Worm (Caenorhabditis elegans) whole organism, L3 larva: ENCODE results near the gene F09E5.16.

Experiments used
- ZK546.5 ChIP-seq: sonication (generic microtip); optimal IDR thresholded peaks from 2 replicates; lab custom pipeline; 2017; ENCODE audit warnings: missing biosample characterization, missing genetic modification characterization
- aly-2 ChIP-seq: fragments of 150-350 bp; optimal IDR thresholded peaks from 2 replicates; lab custom pipeline; 2014; ENCODE audit warnings: missing biosample characterization, missing genetic modification characterization
- ama-1 ChIP-seq: fragments of 150-350 bp; optimal IDR thresholded peaks from 2 replicates; lab custom pipeline; 2018
- ceh-28 ChIP-seq: fragments of 150-350 bp; optimal IDR thresholded peaks from 2 replicates; lab custom pipeline; 2014; ENCODE audit warnings: missing biosample characterization, missing genetic modification reagents, missing genetic modification characterization
- ceh-9 ChIP-seq: sonication (generic microtip); optimal IDR thresholded peaks from 2 replicates; lab custom pipeline; 2018; ENCODE audit warnings: missing biosample characterization, missing genetic modification characterization
- egl-5 ChIP-seq: fragments of 150-350 bp; optimal IDR thresholded peaks from 2 replicates; lab custom pipeline; 2017; ENCODE audit warnings: missing biosample characterization, missing genetic modification reagents, missing genetic modification characterization, inconsistent platforms
- elt-1 ChIP-seq: fragments of 150-350 bp; optimal IDR thresholded peaks from 2 replicates; lab custom pipeline; 2014; ENCODE audit warnings: missing biosample characterization, missing genetic modification characterization
- elt-2 ChIP-seq: sonication (generic microtip); optimal IDR thresholded peaks from 2 replicates; lab custom pipeline; 2016; ENCODE audit warnings: missing genetic modification reagents, mild to moderate bottlenecking, missing genetic modification characterization, missing compliant biosample characterization
- elt-3 ChIP-seq, 3 experiments: fragments of 150-350 bp in 1 of 3; sonication (generic microtip) in 2 of 3; optimal IDR thresholded peaks; 2 replicates in 2 of 3; 4 replicates in 1 of 3; lab custom pipeline; 2014 to 2017; ENCODE audit warnings: missing biosample characterization in 3 of 3, missing genetic modification characterization in 3 of 3
- eor-1 ChIP-seq, 2 experiments: fragments of 150-350 bp; optimal IDR thresholded peaks; 2 replicates each; lab custom pipeline; 2014 to 2018; ENCODE audit warnings: missing biosample characterization in 2 of 2, missing genetic modification characterization in 2 of 2
- fkh-2 ChIP-seq: fragments of 150-350 bp; optimal IDR thresholded peaks from 2 replicates; lab custom pipeline; 2014; ENCODE audit warnings: missing biosample characterization, missing genetic modification reagents, missing genetic modification characterization
- fos-1 ChIP-seq: fragments of 150-350 bp; optimal IDR thresholded peaks from 2 replicates; lab custom pipeline; 2014; ENCODE audit warnings: missing biosample characterization, missing genetic modification characterization
- hmg-11 ChIP-seq: sonication (generic microtip); optimal IDR thresholded peaks from 2 replicates; lab custom pipeline; 2016; ENCODE audit warnings: missing genetic modification characterization, missing compliant biosample characterization
- lin-39 ChIP-seq: fragments of 150-350 bp; optimal IDR thresholded peaks from 2 replicates; lab custom pipeline; 2018; ENCODE audit warnings: missing biosample characterization, missing genetic modification reagents, missing genetic modification characterization
- lsy-12 ChIP-seq: sonication (generic microtip); optimal IDR thresholded peaks from 2 replicates; lab custom pipeline; 2016; ENCODE audit warnings: mild to moderate bottlenecking, missing genetic modification characterization, missing compliant biosample characterization
- mdl-1 ChIP-seq: fragments of 150-350 bp; optimal IDR thresholded peaks from 2 replicates; lab custom pipeline; 2014; ENCODE audit warnings: missing biosample characterization, missing genetic modification characterization
- nfya-1 ChIP-seq: sonication (generic microtip); optimal IDR thresholded peaks from 2 replicates; lab custom pipeline; 2017; ENCODE audit warnings: missing genetic modification characterization, mild to moderate bottlenecking, missing compliant biosample characterization, antibody characterized with exemption, moderate library complexity; ENCODE audit not compliant: insufficient read depth
- nhr-11 ChIP-seq: fragments of 150-350 bp; optimal IDR thresholded peaks from 2 replicates; lab custom pipeline; 2014; ENCODE audit warnings: missing biosample characterization, missing genetic modification characterization
- nhr-23 ChIP-seq: fragments of 150-350 bp; optimal IDR thresholded peaks from 2 replicates; lab custom pipeline; 2014; ENCODE audit warnings: missing biosample characterization, missing genetic modification reagents, missing genetic modification characterization
- nhr-237 ChIP-seq: fragments of 150-350 bp; optimal IDR thresholded peaks from 2 replicates; lab custom pipeline; 2014; ENCODE audit warnings: missing biosample characterization, missing genetic modification characterization
- nhr-25 ChIP-seq: sonication (generic microtip); optimal IDR thresholded peaks from 2 replicates; lab custom pipeline; 2017; ENCODE audit warnings: missing biosample characterization, missing genetic modification characterization
- nhr-43 ChIP-seq: sonication (generic microtip); optimal IDR thresholded peaks from 2 replicates; lab custom pipeline; 2016; ENCODE audit warnings: mild to moderate bottlenecking, missing genetic modification characterization, missing compliant biosample characterization; ENCODE audit not compliant: poor library complexity, severe bottlenecking
- nhr-67 ChIP-seq: fragments of 150-350 bp; optimal IDR thresholded peaks from 2 replicates; lab custom pipeline; 2014; ENCODE audit warnings: missing biosample characterization, missing genetic modification characterization
- nhr-76 ChIP-seq: fragments of 150-350 bp; sonication (generic microtip); optimal IDR thresholded peaks from 5 replicates; lab custom pipeline; 2014; ENCODE audit warnings: missing biosample characterization, missing genetic modification characterization
- nhr-77 ChIP-seq: fragments of 150-350 bp; optimal IDR thresholded peaks from 2 replicates; lab custom pipeline; 2014; ENCODE audit warnings: missing biosample characterization, missing genetic modification characterization
- pha-4 ChIP-seq: fragments of 150-350 bp; optimal IDR thresholded peaks from 2 replicates; lab custom pipeline; 2014; ENCODE audit warnings: missing biosample characterization, missing genetic modification reagents, missing genetic modification characterization
- skn-1 ChIP-seq: fragments of 150-350 bp; optimal IDR thresholded peaks from 2 replicates; lab custom pipeline; 2014; ENCODE audit warnings: missing biosample characterization, missing genetic modification characterization
- snpc-4 ChIP-seq: fragments of 150-350 bp; optimal IDR thresholded peaks from 2 replicates; lab custom pipeline; 2014; ENCODE audit warnings: missing biosample characterization, missing genetic modification characterization
- unc-39 ChIP-seq: sonication (generic microtip); optimal IDR thresholded peaks from 4 replicates; lab custom pipeline; 2017; ENCODE audit warnings: missing biosample characterization, missing genetic modification characterization
- zag-1 ChIP-seq: fragments of 150-350 bp; optimal IDR thresholded peaks from 2 replicates; lab custom pipeline; 2014; ENCODE audit warnings: missing biosample characterization, missing genetic modification characterization
- ztf-11 ChIP-seq: fragments of 150-350 bp; optimal IDR thresholded peaks from 2 replicates; lab custom pipeline; 2014; ENCODE audit warnings: missing biosample characterization, missing genetic modification characterization

F09E5.16 gene

ce11 chrII:5379614-5380077 lies 14.1 kb upstream of the F09E5.16 start, which contains the start of gene pkc-3 (continued):
- TF ChIP-seq ceh-9 (tag; lab: Kevin White, UChicago) (no peak), ceh-28 (tag; lab: Kevin White, UChicago) (peak; percentile 37), nhr-67 (tag; lab: Kevin White, UChicago) (no peak), ama-1 (lab: Kevin White, UChicago) (peak; percentile 96), aly-2 (tag; lab: Kevin White, UChicago) (no peak), nhr-25 (tag; lab: Kevin White, UChicago) (peak; percentile 98), nfya-1 (tag; lab: Kevin White, UChicago) (peak; percentile 53), nhr-77 (no peak), elt-3 (tag; optimal IDR thresholded peaks at IDR 0.05; lab: Kevin White, UChicago) (peak in 2 of 3 experiments; percentile 17 to 30), ztf-11 (tag; lab: Kevin White, UChicago) (no peak), elt-2 (tag; lab: Kevin White, UChicago) (peak; percentile 85), egl-5 (tag; lab: Kevin White, UChicago) (no peak), ZK546.5 (no peak), pha-4 (tag; lab: Kevin White, UChicago) (peak; percentile 94), unc-39 (tag; lab: Kevin White, UChicago) (no peak)

DNA sequence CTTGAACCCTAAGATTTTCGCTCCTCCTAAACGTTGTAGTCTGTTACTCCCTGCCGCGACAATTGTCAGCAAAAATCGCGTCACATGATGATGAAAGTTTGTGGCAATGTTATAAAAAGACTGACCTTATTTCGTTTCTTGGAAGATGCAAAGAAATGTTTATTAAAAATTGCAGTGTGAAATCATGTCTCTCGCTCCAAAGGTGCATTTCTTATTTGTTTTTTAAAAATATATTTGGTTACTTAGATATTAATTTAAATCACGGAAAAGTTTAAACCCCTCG lies 12.6 kb upstream of the F09E5.16 start:
- no peak for TF ChIP-seq ztf-11 (tag; lab: Kevin White, UChicago)
- TF ChIP-seq lin-39: no peak
- no peak for TF ChIP-seq fos-1 (tag; lab: Kevin White, UChicago)
- no peak for TF ChIP-seq nhr-237
- no peak for TF ChIP-seq nhr-76 (tag; lab: Kevin White, UChicago)
- no peak for TF ChIP-seq eor-1 (tag; optimal IDR thresholded peaks at IDR 0.05; lab: Kevin White, UChicago)
- no peak for TF ChIP-seq zag-1 (tag; lab: Kevin White, UChicago)
- peak; percentile 9 for TF ChIP-seq nhr-23
- no peak for TF ChIP-seq lsy-12 (tag; lab: Kevin White, UChicago)
- TF ChIP-seq unc-39 (tag; lab: Kevin White, UChicago): no peak
- TF ChIP-seq ceh-9 (tag; lab: Kevin White, UChicago): no peak
- TF ChIP-seq nhr-25 (tag; lab: Kevin White, UChicago): peak; percentile 68
- no peak for TF ChIP-seq aly-2 (tag; lab: Kevin White, UChicago)
- no peak for TF ChIP-seq hmg-11 (tag; lab: Kevin White, UChicago)
- TF ChIP-seq nhr-11 (tag; lab: Kevin White, UChicago): no peak
- TF ChIP-seq nhr-67 (tag; lab: Kevin White, UChicago): no peak
- TF ChIP-seq nhr-77: no peak
- no peak for TF ChIP-seq elt-1 (tag; lab: Kevin White, UChicago)
- peak; percentile 5 for TF ChIP-seq nhr-43 (tag; lab: Kevin White, UChicago)
- TF ChIP-seq egl-5 (tag; lab: Kevin White, UChicago): no peak
- TF ChIP-seq elt-3 (tag; optimal IDR thresholded peaks at IDR 0.05; lab: Kevin White, UChicago): no peak
- TF ChIP-seq skn-1 (tag; lab: Kevin White, UChicago): peak; percentile 82
- no peak for TF ChIP-seq fkh-2 (tag; lab: Kevin White, UChicago)
- no peak for TF ChIP-seq mdl-1 (tag; lab: Kevin White, UChicago)

- no peak for TF ChIP-seq elt-2 (tag; lab: Kevin White, UChicago)
- no peak for TF ChIP-seq nhr-11 (tag; lab: Kevin White, UChicago)
- TF ChIP-seq pha-4 (tag; lab: Kevin White, UChicago): peak; percentile 63
- TF ChIP-seq snpc-4: peak; percentile 15
Observed at ce11 chrII:5377467-5378238, 12.1 kb upstream of the F09E5.16 start, which contains the start of gene prdx-2. Gene prdx-2 (plus strand): TSS chrII:5378195.

DNA sequence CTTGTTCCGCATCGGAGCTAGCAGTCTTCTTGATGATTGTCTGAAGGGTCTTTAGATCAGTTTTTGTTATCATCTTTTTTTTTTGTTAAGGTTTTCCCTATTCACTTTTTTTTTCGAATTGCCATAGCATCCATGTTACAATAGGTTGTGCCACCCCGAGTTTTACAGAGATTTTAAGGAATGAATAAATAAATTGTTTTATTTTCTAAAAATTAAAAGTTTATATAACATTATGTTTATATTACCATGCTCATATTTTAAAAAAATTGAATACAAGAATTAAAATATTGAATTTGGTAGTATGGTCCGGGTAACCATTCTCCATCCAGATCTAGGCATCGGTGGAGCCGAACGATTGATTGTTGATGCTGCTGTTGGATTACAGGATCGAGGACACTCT lies 9.4 kb upstream of the F09E5.16 start, which contains the start of gene algn-2:
algn-2 (plus strand) TSS at position 301 of the 400 bp plus-strand sequence.
- TF ChIP-seq nhr-11 (tag; lab: Kevin White, UChicago) (no peak), elt-2 (tag; lab: Kevin White, UChicago) (peak; percentile 16)
